Fruit fly (Drosophila melanogaster) S2 (cell line): ENCODE measurements around the gene CG32091.

ENCODE experiments used
- CG8478 ChIP-seq: fragments of >200 bp; optimal IDR thresholded peaks from 2 replicates; lab custom pipeline; 2018
- CTCF ChIP-seq, 2 experiments: fragments of >200 bp; optimal IDR thresholded peaks; 2 replicates each; lab custom pipeline; 2018

DNA sequence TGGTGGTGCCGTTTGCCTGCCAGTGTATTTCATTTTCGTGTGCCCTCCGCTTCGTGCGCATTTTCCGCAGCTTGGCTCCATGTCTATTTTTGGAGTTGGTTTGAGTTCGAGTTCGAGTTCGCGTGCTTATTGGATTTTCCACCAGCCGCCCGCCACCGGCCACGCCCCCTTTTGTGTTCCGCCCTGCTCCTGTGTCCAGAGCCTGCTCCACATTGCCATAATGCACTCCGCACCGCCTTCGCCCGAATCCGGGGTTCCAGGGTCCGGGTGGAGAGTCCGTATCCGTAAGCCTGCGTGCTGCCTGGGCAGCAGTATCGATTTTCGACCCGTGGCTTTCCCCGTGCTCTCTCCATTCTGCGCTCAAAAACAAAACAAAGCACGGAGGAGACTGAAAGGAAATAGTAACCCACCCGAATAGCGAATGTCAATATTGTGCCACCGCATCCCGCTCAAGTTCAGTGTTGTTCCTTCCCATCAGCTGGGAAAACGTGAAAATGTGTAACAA lies 47.2 kb downstream of the CG32091 start:
- TF ChIP-seq CTCF (optimal IDR thresholded peaks at IDR 0.05; lab: Kevin White, UChicago) (no peak), CG8478 (lab: Kevin White, UChicago) (no peak)
